Worm (Caenorhabditis elegans) whole organism, L2 larva: Measurements from ENCODE around the gene mls-2.

ENCODE experiments used
- ZK546.5 ChIP-seq: sonication (generic microtip); optimal IDR thresholded peaks from 2 replicates; lab custom pipeline; 2017; ENCODE audit warnings: missing biosample characterization, missing genetic modification characterization
- alr-1 ChIP-seq: fragments of 150-350 bp; optimal IDR thresholded peaks from 2 replicates; lab custom pipeline; 2014; ENCODE audit warnings: missing biosample characterization, missing genetic modification characterization
- mab-5 ChIP-seq: fragments of 150-350 bp; optimal IDR thresholded peaks from 2 replicates; lab custom pipeline; 2014; ENCODE audit warnings: missing biosample characterization, missing genetic modification characterization
- mdl-1 ChIP-seq, 2 experiments: fragments of 150-350 bp in 1 of 2; sonication (generic microtip) in 1 of 2; optimal IDR thresholded peaks; 2 replicates each; lab custom pipeline; 2017; ENCODE audit warnings: missing biosample characterization in 2 of 2, missing genetic modification characterization in 2 of 2
- nhr-237 ChIP-seq: fragments of 150-350 bp; optimal IDR thresholded peaks from 2 replicates; lab custom pipeline; 2014; ENCODE audit warnings: missing biosample characterization, missing genetic modification characterization

ce11 chrX:4740630-4741029 lies 20.8 kb downstream of the mls-2 start:
- TF ChIP-seq ZK546.5 (tag; lab: Kevin White, UChicago) (no peak), mdl-1 (tag; optimal IDR thresholded peaks at IDR 0.05; lab: Kevin White, UChicago) (peak in 1 of 2 experiments; percentile 54), alr-1 (tag; lab: Kevin White, UChicago) (no peak), nhr-237 (tag; lab: Kevin White, UChicago) (no peak), mab-5 (peak; percentile 47)
